Worm (Caenorhabditis elegans): Measurements from ENCODE around the gene H20J04.9.

Gene H20J04.9

ce11 chrII:4339882-4340281 lies 11.1 kb upstream of the H20J04.9 start, which contains the start of gene athp-2:
Gene athp-2 (plus strand): TSS chrII:4340182.
- TF ChIP-seq W03F9.2 (tag; optimal IDR thresholded peaks at IDR 0.05) = no peak
- TF ChIP-seq him-1 (tag; optimal IDR thresholded peaks at IDR 0.05) = no peak
- no peak for TF ChIP-seq dao-5 (tag; optimal IDR thresholded peaks at IDR 0.05)

ce11 chrII:4341484-4341883 lies 9.5 kb upstream of the H20J04.9 start:
- TF ChIP-seq W03F9.2 (tag; optimal IDR thresholded peaks at IDR 0.05) (no peak), dao-5 (tag; optimal IDR thresholded peaks at IDR 0.05) (no peak), him-1 (tag; optimal IDR thresholded peaks at IDR 0.05) (no peak)

DNA sequence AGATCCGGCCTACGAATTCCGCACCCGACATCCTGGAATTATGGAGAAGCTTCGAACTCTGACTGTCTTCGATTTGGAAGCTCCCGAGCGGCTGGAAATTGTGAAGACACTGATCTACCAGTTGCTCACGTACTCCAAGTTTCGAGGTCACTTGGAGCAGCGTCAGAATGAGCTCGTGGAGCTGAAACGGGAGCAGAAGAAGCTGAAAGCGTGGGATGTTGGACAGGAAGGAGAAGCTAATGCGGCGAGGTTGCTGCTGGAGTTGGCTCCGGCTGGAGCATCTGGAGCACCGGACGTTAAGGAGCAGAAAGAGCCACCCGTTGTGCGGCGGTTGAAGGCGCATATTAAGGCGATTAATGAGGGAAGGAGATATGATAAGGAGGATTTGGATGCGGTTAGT lies 6.7 kb upstream of the H20J04.9 start:
- TF ChIP-seq W03F9.2 (tag; optimal IDR thresholded peaks at IDR 0.05) = no peak
- no peak for TF ChIP-seq dao-5 (tag; optimal IDR thresholded peaks at IDR 0.05)
- TF ChIP-seq him-1 (tag; optimal IDR thresholded peaks at IDR 0.05) = no peak

DNA sequence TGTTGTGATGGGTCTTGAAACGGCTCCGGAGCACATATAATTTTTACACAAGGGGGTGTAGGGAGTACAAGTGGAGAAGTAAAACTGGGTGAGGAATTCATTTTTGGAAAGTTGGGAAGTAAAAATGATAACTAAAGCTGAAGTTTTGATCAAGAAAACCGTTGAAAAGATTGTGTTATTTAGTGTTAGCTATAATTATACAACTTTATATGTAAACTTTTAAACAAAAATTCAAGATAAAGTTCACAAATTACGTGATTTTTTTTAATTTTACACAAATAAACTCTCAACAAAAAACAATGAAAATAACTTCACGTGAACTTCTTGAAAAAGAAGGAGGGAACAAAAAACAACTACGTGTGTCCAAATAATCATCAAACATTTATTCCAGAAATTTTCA lies 4.2 kb downstream of the H20J04.9 start, which contains the start of the genes H20J04.7 and H20J04.1:
H20J04.7 (minus strand) TSS at position 101 of the 400 bp plus-strand sequence.
H20J04.1 (plus strand) TSS at position 397 of the 400 bp plus-strand sequence.
- no peak for TF ChIP-seq him-1 (tag; optimal IDR thresholded peaks at IDR 0.05)
- no peak for TF ChIP-seq dao-5 (tag; optimal IDR thresholded peaks at IDR 0.05)
- no peak for TF ChIP-seq W03F9.2 (tag; optimal IDR thresholded peaks at IDR 0.05)

ce11 chrII:4358765-4359164 lies 7.8 kb downstream of the H20J04.9 start, which contains the start of gene lat-2:
Gene lat-2 (plus strand): TSS chrII:4359065.
- no peak for TF ChIP-seq him-1 (tag; optimal IDR thresholded peaks at IDR 0.05)
- no peak for TF ChIP-seq dao-5 (tag; optimal IDR thresholded peaks at IDR 0.05)
- no peak for TF ChIP-seq W03F9.2 (tag; optimal IDR thresholded peaks at IDR 0.05)

- TF ChIP-seq dao-5 (tag; optimal IDR thresholded peaks at IDR 0.05) (no peak), him-1 (tag; optimal IDR thresholded peaks at IDR 0.05) (no peak), W03F9.2 (tag; optimal IDR thresholded peaks at IDR 0.05) (no peak)
These were observed 8.2 kb downstream of the H20J04.9 start for ce11 chrII:4359219-4359618.

ce11 chrII:4362088-4362487 lies 11.1 kb downstream of the H20J04.9 start:
- TF ChIP-seq him-1 (tag; optimal IDR thresholded peaks at IDR 0.05) (no peak), dao-5 (tag; optimal IDR thresholded peaks at IDR 0.05) (no peak), W03F9.2 (tag; optimal IDR thresholded peaks at IDR 0.05) (no peak)

DNA sequence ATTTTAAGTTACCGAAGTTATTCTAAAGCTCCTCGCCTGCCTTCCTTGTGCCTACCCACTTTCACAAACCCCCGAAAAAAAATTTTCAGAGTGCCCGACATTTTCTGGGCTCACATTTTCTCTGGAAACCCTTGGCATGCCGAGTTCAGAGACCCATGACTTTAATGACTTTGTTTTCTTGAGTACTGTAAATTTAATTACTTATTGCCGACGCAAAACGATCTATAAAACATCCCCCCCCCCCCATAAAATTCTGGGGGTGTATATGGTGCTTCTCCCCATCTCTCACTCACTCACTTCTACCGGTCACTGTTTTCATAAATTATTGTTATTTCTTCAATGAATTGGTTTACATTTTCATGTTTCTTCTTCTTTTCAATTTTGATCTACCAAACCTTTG lies 16.9 kb downstream of the H20J04.9 start, which contains the start of gene try-9:
try-9 (plus strand) TSS at position 301 of the 400 bp plus-strand sequence.
- TF ChIP-seq him-1 (tag; optimal IDR thresholded peaks at IDR 0.05) (no peak), W03F9.2 (tag; optimal IDR thresholded peaks at IDR 0.05) (no peak), dao-5 (tag; optimal IDR thresholded peaks at IDR 0.05) (no peak)

DNA sequence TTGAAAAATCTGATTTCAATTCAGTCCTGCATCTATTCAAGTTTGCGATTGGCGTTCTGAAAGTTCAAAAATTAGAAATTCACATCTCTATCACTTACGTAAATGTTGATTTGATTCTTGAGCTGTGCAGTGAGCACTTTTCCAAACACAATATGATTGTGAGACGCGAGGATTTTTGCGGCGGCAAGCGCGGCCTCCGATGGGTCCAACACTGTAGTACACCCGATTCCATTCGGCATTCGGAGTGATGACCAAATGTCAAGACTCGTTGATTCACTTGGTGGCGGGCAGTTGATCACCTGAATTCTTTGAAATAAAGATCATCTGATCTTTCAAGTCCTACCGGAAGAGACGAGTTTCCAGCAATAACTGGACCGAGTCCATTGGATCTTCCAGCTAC lies 18.7 kb downstream of the H20J04.9 start:
- no peak for TF ChIP-seq dao-5 (tag; optimal IDR thresholded peaks at IDR 0.05)
- TF ChIP-seq him-1 (tag; optimal IDR thresholded peaks at IDR 0.05) = no peak
- no peak for TF ChIP-seq W03F9.2 (tag; optimal IDR thresholded peaks at IDR 0.05)

DNA sequence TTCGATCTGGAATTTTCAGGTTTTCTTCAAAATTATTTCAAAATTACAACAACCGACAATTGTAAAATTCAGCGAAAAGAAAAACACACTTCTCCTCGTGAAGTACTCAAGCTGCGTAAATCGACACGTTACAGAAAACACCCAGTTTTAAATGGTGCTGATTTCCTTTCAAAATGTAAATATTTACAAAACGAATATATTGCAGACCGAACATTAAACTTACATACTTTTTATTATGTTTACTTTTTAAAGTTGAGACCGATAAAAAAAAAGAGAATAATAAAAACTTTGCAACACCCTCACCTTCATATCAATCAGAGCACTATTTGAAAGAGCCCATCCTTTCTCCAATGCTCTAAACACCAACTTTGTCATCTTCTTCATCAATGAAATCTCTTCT lies 19.9 kb downstream of the H20J04.9 start:
- TF ChIP-seq dao-5 (tag; optimal IDR thresholded peaks at IDR 0.05) (no peak), W03F9.2 (tag; optimal IDR thresholded peaks at IDR 0.05) (no peak), him-1 (tag; optimal IDR thresholded peaks at IDR 0.05) (no peak)

DNA sequence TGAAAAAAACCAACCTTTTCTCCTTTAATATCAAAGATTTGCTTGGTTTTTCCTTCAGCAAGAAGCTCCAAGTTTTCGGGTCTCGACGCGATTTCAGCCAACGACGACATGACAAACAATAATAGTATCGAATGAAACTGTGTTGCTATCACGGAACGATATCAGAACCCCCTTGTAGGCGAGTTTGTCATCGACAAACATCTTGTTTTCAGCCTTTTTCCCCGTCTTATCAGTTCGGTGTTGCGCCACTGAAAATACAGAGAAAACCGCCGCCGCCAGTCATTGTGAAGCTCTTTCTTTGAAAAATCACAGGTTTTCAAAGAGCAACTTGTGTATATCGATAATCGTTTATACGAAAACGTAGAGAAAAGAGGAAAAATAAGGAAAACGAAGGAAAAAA lies 21.4 kb downstream of the H20J04.9 start, which contains the start of gene paic-1:
paic-1 (minus strand) TSS at position 120 of the 400 bp plus-strand sequence.
- TF ChIP-seq W03F9.2 (tag; optimal IDR thresholded peaks at IDR 0.05) (no peak), him-1 (tag; optimal IDR thresholded peaks at IDR 0.05) (no peak), dao-5 (tag; optimal IDR thresholded peaks at IDR 0.05) (no peak)

DNA sequence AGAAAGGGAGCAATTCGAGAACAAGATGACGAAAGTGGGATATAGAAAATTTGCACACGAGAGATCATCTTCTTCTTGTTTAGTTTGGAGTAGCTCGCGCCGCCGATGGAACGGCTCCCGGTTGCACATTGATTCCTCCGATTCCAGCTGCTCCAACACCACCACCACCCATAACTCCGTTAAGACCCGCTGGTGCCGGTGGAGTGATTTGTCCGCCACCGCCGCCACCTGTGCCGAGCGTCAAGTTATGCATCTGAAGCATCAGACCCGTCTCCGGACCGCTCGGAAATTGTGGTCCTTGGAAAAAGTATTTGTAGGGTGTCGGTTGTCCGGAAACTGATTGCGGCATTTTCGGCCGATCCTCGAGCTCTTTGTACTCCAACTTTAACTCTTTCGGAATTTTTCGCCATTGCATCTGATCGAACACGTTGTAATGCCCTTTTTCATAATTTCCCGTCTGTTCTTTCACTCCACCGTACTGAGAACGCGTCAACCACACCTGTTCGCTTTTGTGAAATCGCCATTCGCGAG lies 21.9 kb downstream of the H20J04.9 start:
- TF ChIP-seq him-1 (tag; optimal IDR thresholded peaks at IDR 0.05) (no peak), dao-5 (tag; optimal IDR thresholded peaks at IDR 0.05) (no peak), W03F9.2 (tag; optimal IDR thresholded peaks at IDR 0.05) (no peak)

- TF ChIP-seq dao-5 (tag; optimal IDR thresholded peaks at IDR 0.05) (no peak), him-1 (tag; optimal IDR thresholded peaks at IDR 0.05) (no peak), W03F9.2 (tag; optimal IDR thresholded peaks at IDR 0.05) (no peak)
These were observed 23.9 kb downstream of the H20J04.9 start for ce11 chrII:4374885-4375284.

DNA sequence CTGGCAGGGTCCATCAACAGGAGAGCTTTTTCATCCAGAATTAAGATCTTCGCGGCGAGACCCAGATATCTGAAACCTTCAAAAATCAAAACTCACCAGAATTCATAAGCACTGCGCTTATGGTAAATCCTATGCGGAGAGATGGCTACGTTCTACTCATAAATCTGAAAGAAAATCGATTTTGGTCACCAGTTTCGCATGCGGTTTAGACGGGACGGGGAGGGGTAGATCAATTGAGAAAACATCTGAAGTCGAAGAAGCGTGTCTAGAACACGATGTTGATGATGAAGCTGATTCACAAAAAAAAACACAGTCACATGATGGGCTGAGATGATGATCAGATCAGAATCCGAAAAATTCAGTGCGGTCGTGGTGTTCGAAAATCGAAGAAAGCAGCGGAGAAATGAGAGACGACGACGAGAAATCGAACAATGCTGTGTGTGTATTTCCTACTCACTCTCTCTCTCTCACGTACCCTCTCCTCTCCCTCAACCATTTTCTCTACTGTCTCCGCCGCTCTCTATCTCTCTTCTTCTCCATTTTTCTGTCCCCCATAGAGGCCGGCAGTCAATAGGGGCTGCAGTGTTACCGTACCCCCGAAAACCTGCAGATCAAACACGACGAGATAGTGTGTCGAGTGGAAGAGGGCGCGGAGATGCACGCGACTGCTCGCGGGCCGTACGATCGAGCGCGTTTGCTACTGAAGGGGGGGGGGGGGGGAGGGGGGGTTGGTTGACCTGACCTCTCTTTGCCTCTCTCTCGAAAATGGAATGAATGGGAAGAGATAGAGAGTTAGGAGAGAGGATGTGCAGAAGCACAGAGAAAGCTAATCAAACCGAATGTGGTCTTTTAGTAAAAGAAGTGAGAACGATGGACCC lies 25.5 kb downstream of the H20J04.9 start, which contains the start of gene ntl-2:
ntl-2 (minus strand) TSS at position 171 of the 878 bp plus-strand sequence.
- no peak for TF ChIP-seq dao-5 (tag; optimal IDR thresholded peaks at IDR 0.05)
- peak; percentile 79 for TF ChIP-seq W03F9.2 (tag; optimal IDR thresholded peaks at IDR 0.05)
- peak; percentile 79 for TF ChIP-seq him-1 (tag; optimal IDR thresholded peaks at IDR 0.05)
